Worm (Caenorhabditis elegans): Measurements from ENCODE around the gene rer-1.

rer-1 gene

DNA sequence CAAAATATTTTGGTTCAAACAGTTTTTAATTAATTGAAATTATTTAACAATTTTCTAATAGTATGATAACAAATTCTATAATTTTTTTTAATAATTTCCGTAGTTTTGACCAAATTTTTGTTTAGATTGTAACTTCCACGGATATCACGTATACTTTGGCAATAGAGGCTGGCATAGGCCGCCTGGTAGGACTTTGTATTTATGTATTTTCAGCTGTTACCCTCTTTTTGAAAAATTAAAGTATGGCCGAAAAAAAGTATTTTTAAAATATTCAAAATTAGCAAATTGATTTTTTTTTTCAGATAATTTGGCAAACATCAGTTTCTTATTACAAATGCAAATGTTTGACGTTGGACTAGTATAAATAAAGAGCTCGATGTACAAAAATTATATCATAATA lies 44.7 kb upstream of the rer-1 start, which contains the start of the genes nsph-1.1 and K08F8.15:
nsph-1.1 (plus strand) TSS at position 301 of the 400 bp plus-strand sequence.
K08F8.15 (plus strand) TSS at position 335 of the 400 bp plus-strand sequence.
- no peak for TF ChIP-seq elt-2 (tag; optimal IDR thresholded peaks at IDR 0.05)
- no peak for TF ChIP-seq pqm-1 (tag; optimal IDR thresholded peaks at IDR 0.05)
- TF ChIP-seq che-1 (tag; optimal IDR thresholded peaks at IDR 0.05): no peak

DNA sequence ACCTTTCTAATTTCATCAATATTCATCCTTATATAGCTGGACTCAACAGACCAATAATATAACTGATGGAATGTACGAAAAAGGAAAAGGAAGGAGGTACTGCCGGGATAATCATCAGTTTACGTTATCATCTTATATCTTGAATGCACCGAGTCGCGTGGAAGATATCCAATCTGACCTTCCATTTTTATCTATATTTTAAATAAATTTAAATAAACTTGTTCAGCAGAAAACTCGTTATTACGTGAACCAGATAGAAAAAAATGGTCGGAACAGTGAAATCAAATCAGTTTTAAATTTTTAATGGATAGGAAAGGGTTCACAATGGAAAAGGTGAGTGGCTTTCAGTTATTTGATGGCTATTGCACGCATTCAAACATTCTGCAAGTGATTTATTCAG lies 44.3 kb upstream of the rer-1 start, which contains the start of gene pah-1:
pah-1 (minus strand) TSS at position 101 of the 400 bp plus-strand sequence.
- TF ChIP-seq sox-4 (tag; optimal IDR thresholded peaks at IDR 0.05) (no peak), ahr-1 (tag; optimal IDR thresholded peaks at IDR 0.05) (no peak), elt-2 (tag; optimal IDR thresholded peaks at IDR 0.05) (no peak), dmd-4 (tag; optimal IDR thresholded peaks at IDR 0.05; ENCODE audit: borderline replicate concordance) (no peak), ama-1 (optimal IDR thresholded peaks at IDR 0.05) (no peak), hlh-15 (tag; optimal IDR thresholded peaks at IDR 0.05) (no peak), ceh-2 (tag; optimal IDR thresholded peaks at IDR 0.05) (no peak), gmeb-2 (tag; optimal IDR thresholded peaks at IDR 0.05) (no peak), odd-2 (tag; optimal IDR thresholded peaks at IDR 0.05) (no peak), ets-4 (tag; optimal IDR thresholded peaks at IDR 0.05) (no peak), fax-1 (tag; optimal IDR thresholded peaks at IDR 0.05) (no peak), lim-6 (tag; optimal IDR thresholded peaks at IDR 0.05) (no peak), npax-4 (tag; optimal IDR thresholded peaks at IDR 0.05) (no peak), madf-2 (tag; optimal IDR thresholded peaks at IDR 0.05) (no peak), C08G9.2 (tag; optimal IDR thresholded peaks at IDR 0.05) (no peak), unc-86 (tag; optimal IDR thresholded peaks at IDR 0.05) (no peak), che-1 (tag; optimal IDR thresholded peaks at IDR 0.05) (no peak)

DNA sequence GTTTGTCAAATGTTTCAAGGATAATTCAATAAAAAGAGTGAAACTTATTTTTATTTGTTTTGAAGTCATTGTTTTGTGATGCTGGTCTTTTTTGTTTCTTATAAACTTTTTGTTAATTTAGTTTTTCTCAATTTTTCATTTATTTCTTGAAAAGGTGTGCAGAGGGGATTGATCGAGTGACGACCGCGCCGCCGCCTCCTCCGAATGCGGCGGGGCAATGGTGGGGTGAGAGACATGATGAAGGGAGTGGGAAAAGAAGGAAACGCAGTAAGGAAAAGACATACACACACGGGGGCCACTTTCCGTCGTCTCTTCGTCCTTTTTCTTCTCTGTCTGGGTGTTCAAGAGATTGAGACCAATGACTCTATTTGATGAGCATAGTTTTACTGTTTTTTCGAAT lies 41.8 kb upstream of the rer-1 start:
- peak; percentile 1 for TF ChIP-seq unc-55 (GFP tag; optimal IDR thresholded peaks at IDR 0.05)
- no peak for TF ChIP-seq ceh-45 (GFP tag; IDR thresholded peaks at IDR 0.05)
- peak; percentile 53 for TF ChIP-seq nfya-1 (tag; optimal IDR thresholded peaks at IDR 0.05)
- TF ChIP-seq pha-2 (tag; optimal IDR thresholded peaks at IDR 0.05): no peak
- no peak for TF ChIP-seq elt-2 (tag; optimal IDR thresholded peaks at IDR 0.05)
- no peak for TF ChIP-seq ttx-3 (tag; optimal IDR thresholded peaks at IDR 0.05)
- TF ChIP-seq ceh-31 (tag; optimal IDR thresholded peaks at IDR 0.05): peak; percentile 19
- TF ChIP-seq unc-42 (tag; optimal IDR thresholded peaks at IDR 0.05): peak; percentile 21
- no peak for TF ChIP-seq pat-9 (tag; optimal IDR thresholded peaks at IDR 0.05)
- TF ChIP-seq ref-2 (tag; optimal IDR thresholded peaks at IDR 0.05): peak; percentile 18

DNA sequence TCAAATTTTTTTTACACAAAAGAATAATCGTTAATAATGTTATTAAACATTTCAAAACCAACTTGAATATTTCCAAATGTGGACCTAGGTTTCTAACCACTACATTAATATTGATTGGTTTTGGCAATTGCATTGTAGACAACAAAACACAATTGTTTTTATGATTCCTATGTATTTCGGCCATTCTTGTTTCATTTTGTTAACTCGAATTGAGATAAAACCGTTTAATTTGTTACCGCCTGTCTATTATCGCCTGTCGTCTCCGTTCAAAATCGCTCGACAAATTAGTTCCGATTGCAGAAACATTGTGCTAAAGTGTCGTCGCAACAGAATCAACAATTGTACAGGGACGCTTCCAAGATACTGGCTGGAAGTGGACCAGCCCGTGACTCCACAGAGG lies 40.5 kb upstream of the rer-1 start, which contains the start of gene let-19:
let-19 (plus strand) TSS at position 301 of the 400 bp plus-strand sequence.
- TF ChIP-seq odd-2 (tag; optimal IDR thresholded peaks at IDR 0.05) (no peak), sox-2 (GFP tag; IDR thresholded peaks at IDR 0.05) (no peak), madf-2 (tag; optimal IDR thresholded peaks at IDR 0.05) (no peak), unc-42 (tag; optimal IDR thresholded peaks at IDR 0.05) (no peak), fkh-10 (GFP tag; optimal IDR thresholded peaks at IDR 0.05) (no peak), rnt-1 (tag; optimal IDR thresholded peaks at IDR 0.05) (no peak), nhr-11 (tag; optimal IDR thresholded peaks at IDR 0.05) (no peak), ahr-1 (tag; optimal IDR thresholded peaks at IDR 0.05) (no peak), elt-4 (tag; optimal IDR thresholded peaks at IDR 0.05) (no peak), unc-3 (GFP tag; conservative IDR thresholded peaks at IDR 0.05) (no peak), unc-3 (tag; optimal IDR thresholded peaks at IDR 0.05) (no peak), dmd-4 (tag; optimal IDR thresholded peaks at IDR 0.05; ENCODE audit: borderline replicate concordance) (no peak), pag-3 (tag; optimal IDR thresholded peaks at IDR 0.05; ENCODE audit: borderline replicate concordance) (no peak), pat-9 (tag; optimal IDR thresholded peaks at IDR 0.05) (no peak), nfya-1 (tag; optimal IDR thresholded peaks at IDR 0.05) (no peak)

DNA sequence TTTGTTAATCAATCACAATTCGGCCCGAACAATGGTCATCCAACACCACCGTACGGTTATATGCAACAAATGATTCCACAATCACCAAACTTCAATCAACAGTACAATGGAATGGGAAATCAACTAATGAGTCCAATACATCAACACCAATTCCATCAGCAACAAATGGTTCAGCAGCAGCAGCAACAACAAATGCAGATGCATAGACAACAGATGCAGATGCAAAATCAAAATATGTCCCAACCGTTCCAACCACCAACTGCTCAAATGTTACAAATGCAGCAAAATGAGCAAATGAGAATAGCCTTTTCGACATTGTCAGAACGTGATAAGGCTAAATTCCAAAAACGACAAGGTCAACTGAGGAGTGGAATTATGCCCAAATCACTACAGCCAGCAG lies 34.7 kb upstream of the rer-1 start:
- TF ChIP-seq ceh-6 (GFP tag; optimal IDR thresholded peaks at IDR 0.05) (no peak), syd-9 (tag; optimal IDR thresholded peaks at IDR 0.05) (no peak), zip-5 (tag; optimal IDR thresholded peaks at IDR 0.05) (no peak), nhr-232 (tag; optimal IDR thresholded peaks at IDR 0.05) (no peak), ceh-30 (tag; optimal IDR thresholded peaks at IDR 0.05) (no peak), T23F11.4 (GFP tag; optimal IDR thresholded peaks at IDR 0.05) (no peak)

Measured in whole organism, late embryonic.